Worm (Caenorhabditis elegans): Measurements from ENCODE around the gene acp-4.

DNA sequence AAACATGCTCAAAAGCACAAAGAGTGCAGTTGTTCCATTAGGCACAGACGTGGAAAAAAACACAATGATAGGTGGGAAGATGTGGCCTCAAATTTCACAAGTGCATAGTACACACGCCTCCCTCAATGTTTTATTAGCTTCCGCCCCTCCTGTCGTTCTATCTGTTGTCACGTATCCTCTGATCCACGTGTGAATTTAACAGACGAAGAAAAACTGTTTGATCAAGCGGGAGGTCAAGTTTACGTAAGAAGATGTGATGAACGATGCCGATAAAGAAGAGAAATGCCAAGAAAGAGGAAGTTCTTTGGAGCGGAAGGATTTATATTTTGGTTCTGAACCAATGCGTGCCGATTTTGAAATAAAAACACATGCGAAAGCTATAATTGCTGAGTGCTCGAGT lies 15.8 kb upstream of the acp-4 start:
- TF ChIP-seq unc-62 (GFP tag; optimal IDR thresholded peaks at IDR 0.05) (no peak), ama-1 (optimal IDR thresholded peaks at IDR 0.05) (no peak), unc-130 (tag; optimal IDR thresholded peaks at IDR 0.05) (no peak), dpl-1 (GFP tag; optimal IDR thresholded peaks at IDR 0.05) (no peak), mab-9 (GFP tag; IDR thresholded peaks at IDR 0.05) (no peak), aha-1 (tag; optimal IDR thresholded peaks at IDR 0.05) (no peak), nhr-237 (tag; optimal IDR thresholded peaks at IDR 0.05) (no peak), lin-13 (GFP tag; optimal IDR thresholded peaks at IDR 0.05) (no peak), nhr-11 (tag; optimal IDR thresholded peaks at IDR 0.05) (no peak)

Measured in whole organism, L1 larva.